Worm (Caenorhabditis elegans) whole organism, L2 larva: Measurements from ENCODE around the gene C28G1.10.

Experiments used
- ama-1 ChIP-seq: fragments of 150-350 bp; optimal IDR thresholded peaks from 2 replicates; lab custom pipeline; 2018; ENCODE audit warnings: inconsistent platforms
- blmp-1 ChIP-seq: sonication (generic microtip); optimal IDR thresholded peaks from 2 replicates; lab custom pipeline; 2017; ENCODE audit warnings: missing genetic modification characterization, mild to moderate bottlenecking, missing compliant biosample characterization, antibody characterized with exemption, moderate library complexity; ENCODE audit not compliant: insufficient read depth
- ceh-16 ChIP-seq: fragments of 150-350 bp; optimal IDR thresholded peaks from 2 replicates; lab custom pipeline; 2014; ENCODE audit warnings: missing biosample characterization, missing genetic modification characterization
- ceh-82 ChIP-seq: fragments of 150-350 bp; optimal IDR thresholded peaks from 2 replicates; lab custom pipeline; 2014; ENCODE audit warnings: missing biosample characterization, missing genetic modification characterization
- dmd-4 ChIP-seq: sonication (generic microtip); optimal IDR thresholded peaks from 2 replicates; lab custom pipeline; 2017; ENCODE audit warnings: missing biosample characterization, missing genetic modification characterization
- egl-27 ChIP-seq: sonication (generic microtip); optimal IDR thresholded peaks from 3 replicates; lab custom pipeline; 2017; ENCODE audit warnings: missing biosample characterization, missing genetic modification reagents, missing genetic modification characterization
- elt-1 ChIP-seq: fragments of 150-350 bp; optimal IDR thresholded peaks from 2 replicates; lab custom pipeline; 2014; ENCODE audit warnings: missing biosample characterization, missing genetic modification characterization
- fos-1 ChIP-seq: fragments of 150-350 bp; optimal IDR thresholded peaks from 2 replicates; lab custom pipeline; 2014; ENCODE audit warnings: missing biosample characterization, missing genetic modification characterization
- lin-11 ChIP-seq: fragments of 150-350 bp; sonication (generic microtip); optimal IDR thresholded peaks from 2 replicates; lab custom pipeline; 2014; ENCODE audit warnings: missing biosample characterization, missing genetic modification characterization, inconsistent platforms, mixed read lengths
- lin-13 ChIP-seq: fragments of 150-350 bp; optimal IDR thresholded peaks from 2 replicates; lab custom pipeline; 2014; ENCODE audit warnings: missing biosample characterization, missing genetic modification reagents, missing genetic modification characterization
- lin-39 ChIP-seq: fragments of 150-350 bp; optimal IDR thresholded peaks from 2 replicates; lab custom pipeline; 2014; ENCODE audit warnings: missing biosample characterization, missing genetic modification reagents, missing genetic modification characterization
- mab-5 ChIP-seq: fragments of 150-350 bp; optimal IDR thresholded peaks from 2 replicates; lab custom pipeline; 2014; ENCODE audit warnings: missing biosample characterization, missing genetic modification characterization
- mbf-1 ChIP-seq: sonication (generic microtip); optimal IDR thresholded peaks from 2 replicates; lab custom pipeline; 2017; ENCODE audit warnings: missing biosample characterization, missing genetic modification characterization
- mdl-1 ChIP-seq, 2 experiments: fragments of 150-350 bp in 1 of 2; sonication (generic microtip) in 1 of 2; optimal IDR thresholded peaks; 2 replicates each; lab custom pipeline; 2017; ENCODE audit warnings: missing biosample characterization in 2 of 2, missing genetic modification characterization in 2 of 2
- nhr-11 ChIP-seq: fragments of 150-350 bp; optimal IDR thresholded peaks from 2 replicates; lab custom pipeline; 2014; ENCODE audit warnings: missing biosample characterization, missing genetic modification characterization
- nhr-21 ChIP-seq: fragments of 150-350 bp; optimal IDR thresholded peaks from 2 replicates; lab custom pipeline; 2014; ENCODE audit warnings: missing biosample characterization, missing genetic modification characterization
- nhr-23 ChIP-seq: fragments of 150-350 bp; optimal IDR thresholded peaks from 2 replicates; lab custom pipeline; 2014; ENCODE audit warnings: missing biosample characterization, missing genetic modification reagents, missing genetic modification characterization
- nhr-25 ChIP-seq: fragments of 150-350 bp; sonication (generic microtip); optimal IDR thresholded peaks from 3 replicates; lab custom pipeline; 2014; ENCODE audit warnings: missing biosample characterization, missing genetic modification characterization
- nhr-6 ChIP-seq: fragments of 150-350 bp; optimal IDR thresholded peaks from 2 replicates; lab custom pipeline; 2014; ENCODE audit warnings: missing biosample characterization, missing genetic modification characterization
- nhr-77 ChIP-seq: fragments of 150-350 bp; optimal IDR thresholded peaks from 2 replicates; lab custom pipeline; 2014; ENCODE audit warnings: missing biosample characterization, missing genetic modification characterization
- peb-1 ChIP-seq: fragments of 150-350 bp; optimal IDR thresholded peaks from 2 replicates; lab custom pipeline; 2014; ENCODE audit warnings: missing biosample characterization, missing genetic modification characterization
- sem-4 ChIP-seq: fragments of 150-350 bp; optimal IDR thresholded peaks from 2 replicates; lab custom pipeline; 2014; ENCODE audit warnings: missing biosample characterization, missing genetic modification reagents, missing genetic modification characterization
- skn-1 ChIP-seq: sonication (generic microtip); optimal IDR thresholded peaks from 2 replicates; lab custom pipeline; 2017; ENCODE audit warnings: missing biosample characterization, missing genetic modification characterization
- sma-3 ChIP-seq: sonication (generic microtip); optimal IDR thresholded peaks from 2 replicates; lab custom pipeline; 2016; ENCODE audit warnings: missing genetic modification reagents, missing genetic modification characterization, missing compliant biosample characterization
- sma-9 ChIP-seq, 2 experiments: fragments of 150-350 bp in 1 of 2; sonication (generic microtip) in 1 of 2; optimal IDR thresholded peaks; 2 replicates each; lab custom pipeline; 2014 to 2016; ENCODE audit warnings: missing genetic modification characterization in 2 of 2, mild to moderate bottlenecking in 1 of 2, missing biosample characterization in 1 of 2, missing compliant biosample characterization in 1 of 2, missing genetic modification reagents in 1 of 2, moderate library complexity in 1 of 2
- snpc-4 ChIP-seq: fragments of 150-350 bp; optimal IDR thresholded peaks from 2 replicates; lab custom pipeline; 2014; ENCODE audit warnings: missing biosample characterization, missing genetic modification characterization
- unc-39 ChIP-seq: fragments of 150-350 bp; optimal IDR thresholded peaks from 2 replicates; lab custom pipeline; 2014; ENCODE audit warnings: missing biosample characterization, missing genetic modification characterization
- unc-55 ChIP-seq: fragments of 150-350 bp; sonication (generic microtip); optimal IDR thresholded peaks from 3 replicates; lab custom pipeline; 2014; ENCODE audit warnings: missing biosample characterization, missing genetic modification reagents, missing genetic modification characterization
- ztf-1 ChIP-seq: fragments of 200-800 bp; sonication (Bioruptor generic); conservative IDR thresholded peaks from 2 replicates; pipeline ENCODE4 v1.3.6; 2022; ENCODE audit warnings: missing genetic modification characterization, missing compliant biosample characterization
- ztf-11 ChIP-seq: sonication (generic microtip); optimal IDR thresholded peaks from 2 replicates; lab custom pipeline; 2017; ENCODE audit warnings: missing biosample characterization, missing genetic modification characterization

Gene C28G1.10

DNA sequence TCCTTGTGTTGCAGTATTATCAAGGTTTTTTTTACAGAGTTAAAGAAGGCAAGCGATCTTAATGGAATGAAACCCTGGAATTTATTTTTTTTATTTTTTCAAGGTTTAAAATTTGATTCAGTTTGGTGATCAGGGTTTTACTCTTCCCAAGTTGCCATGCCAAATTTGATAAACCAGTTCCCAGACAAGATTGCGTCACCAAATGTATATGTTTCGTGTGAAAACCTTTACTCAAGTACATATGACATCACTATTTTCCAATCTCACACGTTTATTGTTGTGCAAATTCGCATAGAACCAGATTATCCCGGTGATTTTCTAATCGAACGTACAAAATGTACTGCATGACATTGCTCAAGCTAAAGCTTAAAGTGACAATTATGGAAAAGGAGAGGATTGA is 31.8 kb downstream of the C28G1.10 start:
- no peak for TF ChIP-seq peb-1 (tag; lab: Kevin White, UChicago)
- TF ChIP-seq lin-11, result no peak

DNA sequence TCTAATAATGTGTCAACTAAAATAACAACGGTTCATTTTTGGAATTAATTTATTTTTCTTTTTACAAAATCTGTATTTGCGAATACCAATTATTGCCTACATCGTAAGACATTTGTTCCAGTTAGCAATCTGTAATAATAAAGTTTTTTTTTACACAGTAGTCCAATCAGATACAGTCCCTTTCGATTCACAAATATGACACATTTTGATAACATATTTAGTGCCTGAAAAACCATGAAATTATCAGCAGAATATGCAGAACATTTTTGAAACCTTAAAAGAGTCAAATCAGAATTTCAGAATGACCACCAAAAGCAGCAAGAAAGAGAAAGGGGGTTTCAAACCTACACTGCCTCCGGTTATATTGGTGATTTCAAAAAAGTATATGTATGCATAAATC is 32.4 kb downstream of the C28G1.10 start, which contains the start of gene C06E2.2:
Gene C06E2.2 (plus strand): TSS at position 301 of the 400 bp plus-strand sequence.
- TF ChIP-seq ceh-16 (tag; lab: Kevin White, UChicago) (no peak), lin-13 (GFP tag; lab: Kevin White, UChicago) (no peak), nhr-25 (tag; lab: Kevin White, UChicago) (no peak), mdl-1 (tag; optimal IDR thresholded peaks at IDR 0.05; lab: Kevin White, UChicago) (no peak), ztf-1 (GFP tag; lab: Robert Waterston, UW) (no peak), lin-39 (no peak), unc-55 (GFP tag; lab: Kevin White, UChicago) (no peak), sma-9 (GFP tag; optimal IDR thresholded peaks at IDR 0.05; lab: Kevin White, UChicago) (no peak), sma-9 (tag; optimal IDR thresholded peaks at IDR 0.05; lab: Kevin White, UChicago) (no peak), snpc-4 (no peak), ama-1 (no peak), lin-11 (no peak)
- TF ChIP-seq, all 48 proteins: peak for 0

DNA sequence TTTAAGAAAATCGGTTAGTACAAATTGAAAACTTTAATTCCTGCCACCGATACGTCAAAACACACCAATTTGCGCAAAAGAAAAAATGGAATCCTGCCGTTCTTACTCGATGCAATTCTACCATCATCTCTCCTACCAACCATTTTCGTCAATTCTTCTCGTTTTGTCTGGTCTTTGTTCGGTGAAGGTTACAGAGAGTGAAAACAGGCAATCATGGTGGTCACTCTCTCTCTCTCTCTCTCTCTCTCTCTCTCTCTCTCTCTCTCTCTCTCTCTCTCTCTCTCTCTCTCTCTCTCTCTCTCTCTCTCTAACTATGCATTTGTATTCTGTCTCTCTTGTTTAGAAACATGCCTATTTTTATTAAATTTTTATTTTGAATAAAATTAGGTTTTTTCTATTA is 35.2 kb downstream of the C28G1.10 start:
- no peak for TF ChIP-seq nhr-6 (tag; lab: Kevin White, UChicago)
- TF ChIP-seq nhr-25 (tag; lab: Kevin White, UChicago), result peak; percentile 59
- TF ChIP-seq mab-5 (tag; lab: Kevin White, UChicago), result no peak
- no peak for TF ChIP-seq fos-1
- peak; percentile 87 for TF ChIP-seq blmp-1
- no peak for TF ChIP-seq mdl-1 (tag; optimal IDR thresholded peaks at IDR 0.05; lab: Kevin White, UChicago)
- TF ChIP-seq nhr-21 (tag; lab: Kevin White, UChicago), result no peak

DNA sequence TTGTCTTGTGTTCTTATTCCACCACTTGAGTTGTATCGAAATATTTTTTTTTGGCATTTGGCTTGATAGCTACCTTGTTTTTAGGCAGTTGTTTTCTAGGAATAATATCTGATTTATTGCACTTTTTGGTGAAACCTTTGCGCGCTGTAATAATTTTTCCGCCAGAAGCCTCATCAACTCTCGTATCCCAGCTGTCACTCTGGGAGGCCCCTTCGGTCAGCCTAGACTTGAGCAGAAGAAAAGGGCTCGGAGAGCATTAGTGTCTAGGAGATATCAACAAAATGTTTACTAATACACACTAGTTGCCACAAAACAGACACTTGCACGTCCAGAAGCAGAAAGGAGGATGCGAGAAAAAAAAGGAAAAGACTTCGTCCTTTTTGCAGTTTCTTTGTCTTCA is 41.9 kb downstream of the C28G1.10 start:
- peak; percentile 26 for TF ChIP-seq unc-55 (GFP tag; lab: Kevin White, UChicago)
- no peak for TF ChIP-seq skn-1 (tag; lab: Kevin White, UChicago)

DNA sequence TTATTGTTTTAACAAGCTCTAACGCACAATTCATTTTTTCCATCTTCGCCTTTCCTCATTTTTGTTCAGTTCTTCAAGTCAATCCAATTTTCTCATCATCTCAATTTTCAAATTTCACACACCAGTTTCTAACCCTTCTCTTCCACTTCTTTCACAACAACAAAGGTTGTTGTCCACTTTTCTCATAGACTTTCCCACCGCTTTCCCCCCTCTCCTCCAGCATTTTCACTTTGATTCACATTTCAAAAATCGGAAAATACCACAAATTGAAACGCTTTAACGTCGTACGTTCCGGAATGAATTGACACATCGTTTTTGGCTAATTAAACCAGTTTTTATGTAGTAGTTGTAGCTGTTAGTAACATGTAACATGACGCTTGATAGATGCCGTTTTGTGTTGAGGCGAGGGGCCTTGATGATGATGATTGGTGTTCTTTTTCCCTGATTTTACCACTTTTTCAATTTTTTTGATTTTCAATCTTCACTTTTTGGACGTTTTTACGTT is 43.4 kb downstream of the C28G1.10 start:
- TF ChIP-seq snpc-4 (no peak), ztf-1 (GFP tag; lab: Robert Waterston, UW) (no peak), dmd-4 (tag; lab: Kevin White, UChicago) (no peak), egl-27 (tag; lab: Kevin White, UChicago) (no peak), sem-4 (tag; lab: Kevin White, UChicago) (no peak), nhr-77 (tag; lab: Kevin White, UChicago) (no peak), lin-13 (GFP tag; lab: Kevin White, UChicago) (no peak), mbf-1 (no peak), nhr-11 (no peak), ztf-11 (no peak), sma-3 (GFP tag; lab: Kevin White, UChicago) (no peak), nhr-6 (tag; lab: Kevin White, UChicago) (no peak), nhr-23 (tag; lab: Kevin White, UChicago) (no peak), elt-1 (no peak), skn-1 (tag; lab: Kevin White, UChicago) (no peak), ceh-82 (tag; lab: Kevin White, UChicago) (no peak), lin-39 (no peak), ceh-16 (tag; lab: Kevin White, UChicago) (no peak), unc-39 (tag; lab: Kevin White, UChicago) (no peak), ama-1 (no peak)

DNA sequence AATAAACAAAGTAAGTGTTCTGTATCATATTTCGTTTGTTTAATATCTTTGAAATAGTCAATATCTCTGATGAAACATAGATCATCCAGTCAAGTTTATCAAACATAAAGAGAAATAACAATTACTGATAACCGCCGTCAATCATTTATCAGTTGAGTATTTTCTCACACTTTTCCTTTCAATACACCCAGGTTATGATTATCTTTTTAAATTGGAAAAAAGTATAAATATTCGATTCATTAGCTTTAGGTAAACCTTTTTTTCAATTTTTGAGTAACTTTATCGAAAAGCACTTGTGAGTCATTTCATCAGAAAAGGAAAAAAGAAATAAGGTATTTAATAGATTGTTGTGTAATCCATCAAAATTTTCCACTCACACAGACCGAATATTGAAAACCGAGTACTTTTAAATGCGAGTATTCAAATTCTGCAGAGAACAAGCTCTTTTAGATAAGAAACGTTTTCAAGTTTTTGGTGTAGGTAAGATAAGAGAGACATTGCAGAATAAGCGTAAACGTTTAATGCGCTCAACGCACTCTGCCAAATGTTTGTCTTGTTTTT is 44.6 kb downstream of the C28G1.10 start:
- TF ChIP-seq fos-1 (peak; percentile 13), blmp-1 (peak; percentile 29), nhr-6 (tag; lab: Kevin White, UChicago) (no peak)
